Fruit fly (Drosophila melanogaster) Kc167 (cell line): ENCODE results near the gene unc79.

ENCODE experiments used
- h ChIP-seq: fragments of >200 bp; optimal IDR thresholded peaks from 3 replicates; lab custom pipeline; 2018; ENCODE audit warnings: missing external identifiers
- insv ChIP-seq: fragments of >200 bp; optimal IDR thresholded peaks from 3 replicates; lab custom pipeline; 2018; ENCODE audit warnings: missing external identifiers
- ttk ChIP-seq: sonication (Bioruptor generic); optimal IDR thresholded peaks from 2 replicates; lab custom pipeline; 2017; ENCODE audit warnings: missing external identifiers

DNA sequence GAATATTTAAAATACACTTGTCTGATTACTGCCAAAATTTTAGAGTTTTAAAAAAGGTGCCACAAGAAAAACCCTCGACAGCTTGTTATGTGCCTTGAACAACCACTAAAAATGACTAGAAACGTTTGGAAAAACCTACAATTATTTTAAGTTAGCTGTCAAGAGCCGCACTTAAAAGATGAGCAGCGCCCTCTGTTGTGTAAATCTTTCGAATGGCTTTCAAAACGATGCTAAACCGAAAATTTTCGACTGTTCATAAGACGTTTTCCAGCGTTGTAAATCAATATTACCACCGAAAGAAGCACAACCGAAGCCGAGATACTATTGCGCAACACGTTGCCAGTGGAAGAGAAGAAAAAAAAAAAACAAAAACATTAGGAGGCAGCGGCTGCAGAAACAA, 25.2 kb upstream of the unc79 start:
- TF ChIP-seq ttk: no peak
- TF ChIP-seq h (lab: Kevin White, UChicago): no peak
- no peak for TF ChIP-seq insv (lab: Kevin White, UChicago)
